Fruit fly (Drosophila melanogaster) whole organism, embryonic: ENCODE data around the gene CG5080.

Source experiments
- Atf6 ChIP-seq: fragments of 200-800 bp; sonication (Bioruptor generic); IDR thresholded peaks from 2 replicates; pipeline ENCODE4 v1.3.6; 2022; ENCODE audit warnings: missing biosample characterization, missing genetic modification characterization
- CG10462 ChIP-seq: fragments of 200-800 bp; sonication (Bioruptor generic); optimal IDR thresholded peaks from 2 replicates; lab custom pipeline; 2016; ENCODE audit warnings: missing biosample characterization, missing genetic modification characterization
- CG11398 ChIP-seq: fragments of 200-800 bp; sonication (Bioruptor generic); optimal IDR thresholded peaks from 2 replicates; lab custom pipeline; 2016; ENCODE audit warnings: missing biosample characterization, missing genetic modification characterization
- CG12744 ChIP-seq: fragments of 200-800 bp; sonication (Bioruptor generic); optimal IDR thresholded peaks from 2 replicates; lab custom pipeline; 2016; ENCODE audit warnings: missing biosample characterization, missing genetic modification characterization
- CG1792 ChIP-seq: fragments of 200-800 bp; sonication (Bioruptor generic); optimal IDR thresholded peaks from 2 replicates; lab custom pipeline; 2016; ENCODE audit warnings: missing biosample characterization, missing genetic modification characterization
- CG18599 ChIP-seq: fragments of 200-800 bp; sonication (Bioruptor generic); optimal IDR thresholded peaks from 3 replicates; lab custom pipeline; 2017; ENCODE audit warnings: missing biosample characterization, missing genetic modification characterization, mild to moderate bottlenecking, moderate library complexity, missing genetic modification reagents
- CG2120 ChIP-seq: fragments of 200-800 bp; sonication (Bioruptor generic); optimal IDR thresholded peaks from 3 replicates; lab custom pipeline; 2016; ENCODE audit warnings: missing biosample characterization, missing genetic modification characterization
- CG2875 ChIP-seq: fragments of 200-800 bp; sonication (Bioruptor generic); optimal IDR thresholded peaks from 2 replicates; lab custom pipeline; 2017; ENCODE audit warnings: missing biosample characterization, mild to moderate bottlenecking, missing genetic modification characterization, missing genetic modification reagents
- CG3847 ChIP-seq: fragments of 200-800 bp; sonication (Bioruptor generic); IDR thresholded peaks from 2 replicates; pipeline ENCODE4 v1.3.6; 2022; ENCODE audit warnings: missing biosample characterization, missing genetic modification characterization
- CG4404 ChIP-seq: fragments of 200-800 bp; sonication (Bioruptor generic); IDR thresholded peaks from 2 replicates; pipeline ENCODE4 v1.3.6; 2022; ENCODE audit warnings: missing biosample characterization, missing genetic modification characterization
- CG5180 ChIP-seq: fragments of 200-800 bp; sonication (Bioruptor generic); optimal IDR thresholded peaks from 3 replicates; lab custom pipeline; 2017; ENCODE audit warnings: missing biosample characterization, missing genetic modification characterization, mild to moderate bottlenecking, moderate library complexity, missing genetic modification reagents
- CG6272 ChIP-seq: fragments of 200-800 bp; sonication (Bioruptor generic); IDR thresholded peaks from 2 replicates; pipeline ENCODE4 v1.3.6; 2022; ENCODE audit warnings: missing biosample characterization, missing genetic modification characterization
- CG6765 ChIP-seq: fragments of 200-800 bp; sonication (Bioruptor generic); optimal IDR thresholded peaks from 3 replicates; lab custom pipeline; 2017; ENCODE audit warnings: missing biosample characterization, mild to moderate bottlenecking, missing genetic modification characterization
- CG7372 ChIP-seq: fragments of 200-800 bp; sonication (Bioruptor generic); IDR thresholded peaks from 2 replicates; pipeline ENCODE4 v1.3.6; 2022; ENCODE audit warnings: missing biosample characterization, missing genetic modification characterization
- CG7745 ChIP-seq: fragments of 200-800 bp; sonication (Bioruptor generic); optimal IDR thresholded peaks from 2 replicates; lab custom pipeline; 2018; ENCODE audit warnings: missing biosample characterization, mild to moderate bottlenecking, missing genetic modification characterization, moderate library complexity
- CG7786 ChIP-seq: fragments of 200-800 bp; sonication (Bioruptor generic); optimal IDR thresholded peaks from 2 replicates; lab custom pipeline; 2016; ENCODE audit warnings: missing biosample characterization, missing genetic modification characterization
- CG8944 ChIP-seq: fragments of 200-800 bp; sonication (Bioruptor generic); optimal IDR thresholded peaks from 3 replicates; lab custom pipeline; 2016; ENCODE audit warnings: missing biosample characterization, missing genetic modification characterization
- CTCF ChIP-seq: fragments of 200-800 bp; sonication (Bioruptor generic); optimal IDR thresholded peaks from 2 replicates; lab custom pipeline; 2017; ENCODE audit warnings: missing biosample characterization, mild to moderate bottlenecking, missing genetic modification characterization, moderate library complexity
- Ets97D ChIP-seq: fragments of 200-800 bp; sonication (Bioruptor generic); optimal IDR thresholded peaks from 3 replicates; lab custom pipeline; 2016; ENCODE audit warnings: missing biosample characterization, missing genetic modification characterization
- Gug ChIP-seq: fragments of 200-800 bp; sonication (Bioruptor generic); IDR thresholded peaks from 4 replicates; pipeline ENCODE4 v1.3.6; 2022; ENCODE audit warnings: missing biosample characterization, missing genetic modification characterization
- HHEX ChIP-seq: fragments of 200-800 bp; sonication (Bioruptor generic); optimal IDR thresholded peaks from 3 replicates; lab custom pipeline; 2017; ENCODE audit warnings: missing biosample characterization, mild to moderate bottlenecking, missing genetic modification characterization, missing genetic modification reagents
- Jarid2 ChIP-seq: fragments of 200-800 bp; sonication (Bioruptor generic); optimal IDR thresholded peaks from 3 replicates; lab custom pipeline; 2017; ENCODE audit warnings: mild to moderate bottlenecking, missing biosample characterization, missing genetic modification reagents, missing genetic modification characterization
- Mad ChIP-seq: fragments of 200-800 bp; sonication (Bioruptor generic); optimal IDR thresholded peaks from 2 replicates; lab custom pipeline; 2016; ENCODE audit warnings: missing biosample characterization, missing genetic modification characterization
- Mrtf ChIP-seq: fragments of 200-800 bp; sonication (Bioruptor generic); IDR thresholded peaks from 3 replicates; pipeline ENCODE4 v1.3.6; 2022; ENCODE audit warnings: missing biosample characterization, missing genetic modification characterization
- Oli ChIP-seq: fragments of 200-800 bp; sonication (Bioruptor generic); optimal IDR thresholded peaks from 2 replicates; lab custom pipeline; 2018; ENCODE audit warnings: missing biosample characterization, mild to moderate bottlenecking, missing genetic modification characterization, moderate library complexity
- Poxn ChIP-seq: fragments of 200-800 bp; sonication (Bioruptor generic); IDR thresholded peaks from 2 replicates; pipeline ENCODE4 v1.3.6; 2022; ENCODE audit warnings: missing biosample characterization, missing genetic modification characterization
- Rfx ChIP-seq: fragments of 200-800 bp; sonication (Bioruptor generic); IDR thresholded peaks from 2 replicates; pipeline ENCODE4 v1.3.6; 2022; ENCODE audit warnings: missing biosample characterization, missing genetic modification characterization
- Sry-β ChIP-seq: fragments of 200-800 bp; sonication (Bioruptor generic); optimal IDR thresholded peaks from 2 replicates; lab custom pipeline; 2018; ENCODE audit warnings: missing biosample characterization, mild to moderate bottlenecking, missing genetic modification characterization, moderate library complexity
- ap ChIP-seq: fragments of 200-800 bp; sonication (Bioruptor generic); IDR thresholded peaks from 2 replicates; pipeline ENCODE4 v1.3.6; 2022; ENCODE audit warnings: missing biosample characterization, missing genetic modification characterization
- cad ChIP-seq: fragments of >200 bp; optimal IDR thresholded peaks from 2 replicates; lab custom pipeline; 2017; ENCODE audit warnings: missing biosample characterization, missing genetic modification characterization
- caup ChIP-seq: fragments of 200-800 bp; sonication (Bioruptor generic); optimal IDR thresholded peaks from 3 replicates; lab custom pipeline; 2017; ENCODE audit warnings: missing biosample characterization, mild to moderate bottlenecking, missing genetic modification characterization, moderate library complexity; ENCODE audit not compliant: severe bottlenecking
- chinmo ChIP-seq: fragments of 200-800 bp; sonication (Bioruptor generic); IDR thresholded peaks from 4 replicates; pipeline ENCODE4 v1.3.6; 2022; ENCODE audit warnings: missing biosample characterization, missing genetic modification characterization; ENCODE audit not compliant: partially characterized antibody
- ci ChIP-seq: fragments of 200-800 bp; sonication (Bioruptor generic); IDR thresholded peaks from 3 replicates; pipeline ENCODE4 v1.3.6; 2022; ENCODE audit warnings: missing biosample characterization, missing genetic modification characterization
- crol ChIP-seq: fragments of 200-800 bp; sonication (Bioruptor generic); IDR thresholded peaks from 2 replicates; pipeline ENCODE4 v1.3.6; 2022; ENCODE audit warnings: missing biosample characterization, missing genetic modification characterization
- dimm ChIP-seq: fragments of 200-800 bp; sonication (Bioruptor generic); IDR thresholded peaks from 2 replicates; pipeline ENCODE4 v1.3.6; 2022; ENCODE audit warnings: missing biosample characterization, missing genetic modification characterization
- dmrt11E ChIP-seq: fragments of 200-800 bp; sonication (Bioruptor generic); optimal IDR thresholded peaks from 3 replicates; lab custom pipeline; 2018; ENCODE audit warnings: missing biosample characterization, mild to moderate bottlenecking, missing genetic modification characterization, moderate library complexity
- dysf ChIP-seq: fragments of 200-800 bp; sonication (Bioruptor generic); IDR thresholded peaks from 3 replicates; pipeline ENCODE4 v1.3.6; 2022; ENCODE audit warnings: missing biosample characterization, missing genetic modification characterization
- en ChIP-seq: fragments of 200-800 bp; sonication (Bioruptor generic); optimal IDR thresholded peaks from 2 replicates; lab custom pipeline; 2016; ENCODE audit warnings: missing biosample characterization, missing genetic modification characterization
- eyg ChIP-seq: fragments of 200-800 bp; sonication (Bioruptor generic); optimal IDR thresholded peaks from 3 replicates; lab custom pipeline; 2016; ENCODE audit warnings: missing biosample characterization, missing genetic modification characterization
- grau ChIP-seq: fragments of 200-800 bp; optimal IDR thresholded peaks from 3 replicates; lab custom pipeline; 2019; ENCODE audit warnings: missing biosample characterization, mild to moderate bottlenecking, missing genetic modification characterization, moderate library complexity
- hkb ChIP-seq, 2 experiments: fragments of 200-800 bp in 1 of 2; fragments of >200 bp in 1 of 2; sonication (Bioruptor generic) in 1 of 2; IDR thresholded peaks in 1 of 2; optimal IDR thresholded peaks in 1 of 2; 2 replicates each; pipeline versions ENCODE4 v1.3.6 to Lab custom; 2017 to 2022; ENCODE audit warnings: missing biosample characterization in 1 of 2, missing genetic modification characterization in 1 of 2
- insv ChIP-seq, 2 experiments: fragments of 200-800 bp; sonication (Bioruptor generic); optimal IDR thresholded peaks; 3 replicates each; lab custom pipeline; 2016 to 2018; ENCODE audit warnings: missing biosample characterization in 2 of 2, missing genetic modification characterization in 2 of 2
- jing ChIP-seq: fragments of 200-800 bp; sonication (Bioruptor generic); optimal IDR thresholded peaks from 2 replicates; lab custom pipeline; 2018; ENCODE audit warnings: missing biosample characterization, mild to moderate bottlenecking, missing genetic modification characterization
- nerfin-1 ChIP-seq: fragments of 200-800 bp; sonication (Bioruptor generic); optimal IDR thresholded peaks from 3 replicates; lab custom pipeline; 2019; ENCODE audit warnings: missing biosample characterization, mild to moderate bottlenecking, missing genetic modification characterization, moderate library complexity
- otp ChIP-seq: fragments of 200-800 bp; sonication (Bioruptor generic); IDR thresholded peaks from 3 replicates; pipeline ENCODE4, ENCODE4 v1.3.6; 2022; ENCODE audit warnings: missing biosample characterization, missing genetic modification characterization
- pan ChIP-seq, 4 experiments: fragments of >200 bp in 3 of 4; fragments of 200-800 bp in 1 of 4; sonication (Bioruptor generic) in 1 of 4; optimal IDR thresholded peaks in 3 of 4; IDR thresholded peaks in 1 of 4; 2 replicates each; pipeline versions ENCODE4 v1.3.6 to Lab custom; 2017 to 2022; ENCODE audit warnings: missing biosample characterization in 2 of 4, missing genetic modification characterization in 2 of 4, mixed read lengths in 1 of 4
- shn ChIP-seq: fragments of 200-800 bp; sonication (Bioruptor generic); optimal IDR thresholded peaks from 3 replicates; lab custom pipeline; 2016; ENCODE audit warnings: missing biosample characterization, missing genetic modification characterization
- sug ChIP-seq: fragments of 200-800 bp; optimal IDR thresholded peaks from 2 replicates; lab custom pipeline; 2019; ENCODE audit warnings: missing biosample characterization, mild to moderate bottlenecking, missing genetic modification characterization, moderate library complexity
- trem ChIP-seq: fragments of 200-800 bp; optimal IDR thresholded peaks from 3 replicates; lab custom pipeline; 2019; ENCODE audit warnings: missing biosample characterization, mild to moderate bottlenecking, missing genetic modification characterization, moderate library complexity
- unc-4 ChIP-seq: fragments of 200-800 bp; sonication (Bioruptor generic); IDR thresholded peaks from 2 replicates; pipeline ENCODE4 v1.3.6; 2022; ENCODE audit warnings: missing biosample characterization, missing genetic modification characterization; ENCODE audit not compliant: partially characterized antibody
- vvl ChIP-seq: fragments of 200-800 bp; sonication (Bioruptor generic); IDR thresholded peaks from 2 replicates; pipeline ENCODE4 v1.3.6; 2022; ENCODE audit warnings: missing biosample characterization, missing genetic modification characterization
- wdn ChIP-seq: fragments of 200-800 bp; sonication (Bioruptor generic); IDR thresholded peaks from 2 replicates; pipeline ENCODE4 v1.3.6; 2022; ENCODE audit warnings: missing biosample characterization, missing genetic modification characterization

CG5080 gene

dm6 chr2L:1164294-1164693 is 608 bp upstream of the CG5080 start, which contains the start of gene IntS14 (continued):
- TF ChIP-seq CG7372 (GFP tag; lab: Robert Waterston, UW) (no peak), pan (optimal IDR thresholded peaks at IDR 0.05; lab: Kevin White, UChicago) (no peak), pan (GFP tag; optimal IDR thresholded peaks at IDR 0.05 in 1 of 2, IDR thresholded peaks at IDR 0.05 in 1 of 2) (no peak), CG2875 (GFP tag; lab: Kevin White, UChicago) (no peak), CG5180 (no peak), CG18599 (GFP tag; lab: Kevin White, UChicago) (no peak), Atf6 (GFP tag; lab: Robert Waterston, UW) (no peak), CG2120 (GFP tag; lab: Kevin White, UChicago) (no peak), Mrtf (GFP tag; lab: Robert Waterston, UW) (no peak), crol (no peak), grau (tag; lab: Kevin White, UChicago) (no peak), CG3847 (GFP tag; lab: Robert Waterston, UW) (no peak), CG6765 (GFP tag; lab: Kevin White, UChicago) (no peak), CG1792 (GFP tag; lab: Kevin White, UChicago) (no peak), CG11398 (no peak), en (GFP tag; lab: Kevin White, UChicago) (no peak), Rfx (no peak), CG7745 (tag; lab: Kevin White, UChicago) (no peak), shn (GFP tag; lab: Kevin White, UChicago) (no peak), cad (GFP tag; lab: Kevin White, UChicago) (no peak), Ets97D (GFP tag; lab: Kevin White, UChicago) (peak; percentile 17), Oli (tag; lab: Kevin White, UChicago) (no peak), trem (tag; lab: Kevin White, UChicago) (peak; percentile 0), HHEX (no peak), ci (GFP tag; lab: Robert Waterston, UW) (no peak), ap (no peak), sug (tag; lab: Kevin White, UChicago) (no peak), CG10462 (GFP tag; lab: Kevin White, UChicago) (peak; percentile 3), nerfin-1 (tag; lab: Kevin White, UChicago) (no peak), CG8944 (GFP tag; lab: Kevin White, UChicago) (no peak), CG4404 (GFP tag; lab: Robert Waterston, UW) (no peak), caup (GFP tag; lab: Kevin White, UChicago) (no peak), dimm (GFP tag; lab: Robert Waterston, UW) (no peak), CG12744 (GFP tag; lab: Kevin White, UChicago) (no peak), hkb (optimal IDR thresholded peaks at IDR 0.05; lab: Kevin White, UChicago) (no peak), hkb (GFP tag; IDR thresholded peaks at IDR 0.05; lab: Robert Waterston, UW) (no peak), Sry-β (GFP tag; lab: Kevin White, UChicago) (no peak), CG7786 (GFP tag; lab: Kevin White, UChicago) (no peak), eyg (GFP tag; lab: Kevin White, UChicago) (no peak), unc-4 (GFP tag; lab: Robert Waterston, UW) (peak; percentile 37; the same call in 1 of the 2 replicates), chinmo (peak; percentile 67; the same call in 1 of the 4 replicates), dysf (GFP tag; lab: Robert Waterston, UW) (no peak), Jarid2 (no peak), insv (GFP tag; optimal IDR thresholded peaks at IDR 0.05; lab: Kevin White, UChicago) (no peak), CG6272 (no peak), otp (no peak), Mad (GFP tag; lab: Kevin White, UChicago) (no peak), CTCF (GFP tag; lab: Kevin White, UChicago) (no peak), Poxn (GFP tag; lab: Robert Waterston, UW) (no peak), wdn (no peak), jing (GFP tag; lab: Kevin White, UChicago) (no peak), vvl (no peak), dmrt11E (tag; lab: Kevin White, UChicago) (no peak), Gug (no peak)
